Fruit fly (Drosophila melanogaster) whole organism, embryonic: ENCODE results near the gene CG42866.
A peak's percentile ranks its signal among the peaks of the same experiment; 100 is the strongest.

Experiments used
- Abd-B ChIP-seq: fragments of 200-800 bp; sonication (Bioruptor generic); optimal IDR thresholded peaks from 2 replicates; lab custom pipeline; 2018; ENCODE audit warnings: missing biosample characterization, mild to moderate bottlenecking, missing genetic modification characterization, moderate library complexity
- Aef1 ChIP-seq: fragments of 200-800 bp; sonication (Bioruptor generic); IDR thresholded peaks from 3 replicates; pipeline ENCODE4 v1.3.6; 2022; ENCODE audit warnings: missing biosample characterization, missing genetic modification characterization
- Awh ChIP-seq: fragments of 200-800 bp; sonication (Bioruptor generic); IDR thresholded peaks from 2 replicates; pipeline ENCODE4, ENCODE4 v1.3.6; 2022; ENCODE audit warnings: missing biosample characterization, missing genetic modification characterization
- B-H2 ChIP-seq: fragments of 200-800 bp; sonication (Bioruptor generic); optimal IDR thresholded peaks from 2 replicates; lab custom pipeline; 2018; ENCODE audit warnings: missing biosample characterization, mild to moderate bottlenecking, missing genetic modification characterization
- BEAF-32 ChIP-seq: fragments of 200-800 bp; sonication (Bioruptor generic); optimal IDR thresholded peaks from 3 replicates; lab custom pipeline; 2017; ENCODE audit warnings: missing biosample characterization, missing genetic modification characterization, mild to moderate bottlenecking, moderate library complexity, missing genetic modification reagents
- C15 ChIP-seq: fragments of 200-800 bp; sonication (Bioruptor generic); IDR thresholded peaks from 3 replicates; pipeline ENCODE4 v1.3.6; 2022; ENCODE audit warnings: missing biosample characterization, missing genetic modification characterization
- CG10209 ChIP-seq: fragments of 200-800 bp; sonication (Bioruptor generic); optimal IDR thresholded peaks from 3 replicates; lab custom pipeline; 2017; ENCODE audit warnings: missing biosample characterization, mild to moderate bottlenecking, missing genetic modification characterization, missing genetic modification reagents
- CG1024 ChIP-seq: fragments of 200-800 bp; sonication (Bioruptor generic); IDR thresholded peaks from 2 replicates; pipeline ENCODE4 v1.3.6; 2022; ENCODE audit warnings: missing biosample characterization, missing genetic modification characterization
- CG11456 ChIP-seq: fragments of 200-800 bp; sonication (Bioruptor generic); IDR thresholded peaks from 3 replicates; pipeline ENCODE4 v1.3.6; 2022; ENCODE audit warnings: missing biosample characterization, missing genetic modification characterization
- CG11695 ChIP-seq: fragments of 200-800 bp; sonication (Bioruptor generic); IDR thresholded peaks from 3 replicates; pipeline ENCODE4 v1.3.6; 2022; ENCODE audit warnings: missing biosample characterization, missing genetic modification characterization
- CG12236 ChIP-seq: fragments of 200-800 bp; sonication (Bioruptor generic); optimal IDR thresholded peaks from 2 replicates; lab custom pipeline; 2016; ENCODE audit warnings: missing biosample characterization, missing genetic modification characterization
- CG14014 ChIP-seq: fragments of 200-800 bp; sonication (Bioruptor generic); IDR thresholded peaks from 2 replicates; pipeline ENCODE4 v1.3.6; 2022; ENCODE audit warnings: missing biosample characterization, missing genetic modification characterization
- CG15479 ChIP-seq: fragments of 200-800 bp; sonication (Bioruptor generic); optimal IDR thresholded peaks from 3 replicates; lab custom pipeline; 2019; ENCODE audit warnings: missing biosample characterization, mild to moderate bottlenecking, missing genetic modification characterization, moderate library complexity
- CG15514 ChIP-seq: fragments of 200-800 bp; sonication (Bioruptor generic); optimal IDR thresholded peaks from 3 replicates; lab custom pipeline; 2017; ENCODE audit warnings: missing biosample characterization, missing genetic modification characterization, mild to moderate bottlenecking, moderate library complexity, missing genetic modification reagents
- CG17802 ChIP-seq: fragments of 200-800 bp; sonication (Bioruptor generic); optimal IDR thresholded peaks from 2 replicates; lab custom pipeline; 2018; ENCODE audit warnings: missing biosample characterization, mild to moderate bottlenecking, missing genetic modification characterization, moderate library complexity
- CG34422 ChIP-seq: fragments of 200-800 bp; sonication (Bioruptor generic); IDR thresholded peaks from 3 replicates; pipeline ENCODE4 v1.3.6; 2022; ENCODE audit warnings: missing biosample characterization, missing genetic modification characterization
- CG4617 ChIP-seq: fragments of 200-800 bp; sonication (Bioruptor generic); optimal IDR thresholded peaks from 3 replicates; lab custom pipeline; 2016; ENCODE audit warnings: missing biosample characterization, missing genetic modification characterization, borderline replicate concordance
- CG4820 ChIP-seq: fragments of 200-800 bp; sonication (Bioruptor generic); optimal IDR thresholded peaks from 3 replicates; lab custom pipeline; 2016; ENCODE audit warnings: missing biosample characterization, missing genetic modification characterization
- CG6654 ChIP-seq: fragments of 200-800 bp; sonication (Bioruptor generic); optimal IDR thresholded peaks from 2 replicates; lab custom pipeline; 2017; ENCODE audit warnings: missing biosample characterization, mild to moderate bottlenecking, missing genetic modification characterization
- CG6791 ChIP-seq: fragments of 200-800 bp; sonication (Bioruptor generic); IDR thresholded peaks from 3 replicates; pipeline ENCODE4 v1.3.6; 2022; ENCODE audit warnings: missing biosample characterization, missing genetic modification characterization; ENCODE audit not compliant: partially characterized antibody
- CG7271 ChIP-seq: fragments of 200-800 bp; sonication (Bioruptor generic); optimal IDR thresholded peaks from 2 replicates; lab custom pipeline; 2018; ENCODE audit warnings: missing biosample characterization, mild to moderate bottlenecking, missing genetic modification characterization, moderate library complexity
- Dip3 ChIP-seq: fragments of 200-800 bp; sonication (Bioruptor generic); optimal IDR thresholded peaks from 3 replicates; lab custom pipeline; 2016; ENCODE audit warnings: missing biosample characterization, missing genetic modification characterization
- Ets65A ChIP-seq: fragments of 200-800 bp; sonication (Bioruptor generic); peaks from one replicate; lab custom pipeline; 2016; ENCODE audit warnings: missing biosample characterization, missing genetic modification characterization
- Kr ChIP-seq: fragments of 200-800 bp; sonication (Bioruptor generic); optimal IDR thresholded peaks from 2 replicates; lab custom pipeline; 2017; ENCODE audit warnings: missing biosample characterization, mild to moderate bottlenecking, missing genetic modification characterization
- Lpt ChIP-seq: fragments of >200 bp; optimal IDR thresholded peaks from 2 replicates; lab custom pipeline; 2018; ENCODE audit warnings: missing biosample characterization, missing genetic modification characterization
- NC2α ChIP-seq: fragments of 200-800 bp; sonication (Bioruptor generic); optimal IDR thresholded peaks from 2 replicates; lab custom pipeline; 2016; ENCODE audit warnings: missing biosample characterization, missing genetic modification characterization
- Spps ChIP-seq: fragments of 200-800 bp; sonication (Bioruptor generic); optimal IDR thresholded peaks from 2 replicates; lab custom pipeline; 2018; ENCODE audit warnings: missing biosample characterization, mild to moderate bottlenecking, missing genetic modification characterization
- Xrp1 ChIP-seq: fragments of 200-800 bp; sonication (Bioruptor generic); IDR thresholded peaks from 2 replicates; pipeline ENCODE4 v1.3.6; 2022; ENCODE audit warnings: missing biosample characterization, missing genetic modification characterization
- amos ChIP-seq: fragments of 200-800 bp; sonication (Bioruptor generic); IDR thresholded peaks from 2 replicates; pipeline ENCODE4 v1.3.6; 2022; ENCODE audit warnings: missing biosample characterization, missing genetic modification characterization; ENCODE audit not compliant: partially characterized antibody
- bab2 ChIP-seq: fragments of 200-800 bp; sonication (Bioruptor generic); optimal IDR thresholded peaks from 2 replicates; lab custom pipeline; 2016; ENCODE audit warnings: missing biosample characterization, missing genetic modification characterization
- bcd ChIP-seq: fragments of 200-800 bp; sonication (Bioruptor generic); optimal IDR thresholded peaks from 2 replicates; lab custom pipeline; 2017; ENCODE audit warnings: missing biosample characterization, mild to moderate bottlenecking, missing genetic modification characterization
- cato ChIP-seq: fragments of 200-800 bp; sonication (Bioruptor generic); optimal IDR thresholded peaks from 2 replicates; lab custom pipeline; 2016; ENCODE audit warnings: missing biosample characterization, missing genetic modification characterization, borderline replicate concordance
- chinmo ChIP-seq: fragments of 200-800 bp; sonication (Bioruptor generic); IDR thresholded peaks from 4 replicates; pipeline ENCODE4 v1.3.6; 2022; ENCODE audit warnings: missing biosample characterization, missing genetic modification characterization; ENCODE audit not compliant: partially characterized antibody
- ci ChIP-seq: fragments of 200-800 bp; sonication (Bioruptor generic); IDR thresholded peaks from 3 replicates; pipeline ENCODE4 v1.3.6; 2022; ENCODE audit warnings: missing biosample characterization, missing genetic modification characterization
- croc ChIP-seq: fragments of 200-800 bp; sonication (Bioruptor generic); conservative IDR thresholded peaks from 3 replicates; pipeline ENCODE4 v1.3.6; 2022; ENCODE audit warnings: missing biosample characterization, missing genetic modification characterization
- dm ChIP-seq: fragments of 200-800 bp; sonication (Bioruptor generic); optimal IDR thresholded peaks from 3 replicates; lab custom pipeline; 2016; ENCODE audit warnings: missing biosample characterization, missing genetic modification characterization
- dmrt99B ChIP-seq: fragments of 200-800 bp; sonication (Bioruptor generic); optimal IDR thresholded peaks from 2 replicates; lab custom pipeline; 2018; ENCODE audit warnings: missing biosample characterization, mild to moderate bottlenecking, missing genetic modification characterization, moderate library complexity
- exex ChIP-seq: fragments of 200-800 bp; sonication (Bioruptor generic); optimal IDR thresholded peaks from 4 replicates; lab custom pipeline; 2018; ENCODE audit warnings: missing biosample characterization, mild to moderate bottlenecking, missing genetic modification characterization, moderate library complexity
- fd3F ChIP-seq: fragments of 200-800 bp; sonication (Bioruptor generic); optimal IDR thresholded peaks from 2 replicates; lab custom pipeline; 2018; ENCODE audit warnings: missing biosample characterization, mild to moderate bottlenecking, missing genetic modification characterization, moderate library complexity
- gcm ChIP-seq: fragments of 200-800 bp; sonication (Bioruptor generic); optimal IDR thresholded peaks from 2 replicates; lab custom pipeline; 2019; ENCODE audit warnings: missing biosample characterization, mild to moderate bottlenecking, missing genetic modification characterization, moderate library complexity
- gsb-n ChIP-seq: fragments of 200-800 bp; sonication (Bioruptor generic); optimal IDR thresholded peaks from 3 replicates; lab custom pipeline; 2018; ENCODE audit warnings: missing biosample characterization, mild to moderate bottlenecking, missing genetic modification characterization
- hb ChIP-seq: fragments of 200-800 bp; sonication (Bioruptor generic); IDR thresholded peaks from 3 replicates; pipeline ENCODE4 v1.3.6; 2022; ENCODE audit warnings: missing biosample characterization, missing genetic modification characterization; ENCODE audit not compliant: partially characterized antibody
- lilli ChIP-seq: fragments of 200-800 bp; sonication (Bioruptor generic); optimal IDR thresholded peaks from 3 replicates; lab custom pipeline; 2016; ENCODE audit warnings: missing biosample characterization, missing genetic modification characterization
- odd ChIP-seq: fragments of 200-800 bp; sonication (Bioruptor generic); optimal IDR thresholded peaks from 2 replicates; lab custom pipeline; 2017; ENCODE audit warnings: missing biosample characterization, mild to moderate bottlenecking, missing genetic modification characterization
- pb ChIP-seq: fragments of 200-800 bp; sonication (Bioruptor generic); optimal IDR thresholded peaks from 3 replicates; lab custom pipeline; 2016; ENCODE audit warnings: missing biosample characterization, missing genetic modification characterization
- seq ChIP-seq: fragments of 200-800 bp; sonication (Bioruptor generic); IDR thresholded peaks from 2 replicates; pipeline ENCODE4 v1.3.6; 2022; ENCODE audit warnings: missing biosample characterization, missing genetic modification characterization
- sim ChIP-seq: fragments of 200-800 bp; sonication (Bioruptor generic); IDR thresholded peaks from 2 replicates; pipeline ENCODE4 v1.3.6; 2022; ENCODE audit warnings: missing biosample characterization, missing genetic modification characterization
- so ChIP-seq: fragments of 200-800 bp; sonication (Bioruptor generic); IDR thresholded peaks from 3 replicates; pipeline ENCODE4 v1.3.6; 2022; ENCODE audit warnings: missing biosample characterization, missing genetic modification characterization
- zen ChIP-seq: fragments of 200-800 bp; sonication (Bioruptor generic); optimal IDR thresholded peaks from 3 replicates; lab custom pipeline; 2018; ENCODE audit warnings: missing biosample characterization, mild to moderate bottlenecking, missing genetic modification characterization, moderate library complexity

CG42866 gene

dm6 chr2L:19935085-19935846 lies 26.2 kb downstream of the CG42866 start (continued):
- peak; percentile 46 for TF ChIP-seq CG10209 (GFP tag; lab: Kevin White, UChicago)
- peak; percentile 15 for TF ChIP-seq pb (GFP tag; lab: Kevin White, UChicago)
- TF ChIP-seq croc = no peak
- TF ChIP-seq bcd = no peak
- TF ChIP-seq CG14014 (GFP tag; lab: Robert Waterston, UW) = peak; percentile 23; the same call in 1 of the 2 replicates
- TF ChIP-seq zen (tag; lab: Kevin White, UChicago) = no peak
- no peak for TF ChIP-seq NC2α
- TF ChIP-seq CG1024 (GFP tag; lab: Robert Waterston, UW) = no peak; the same call in 1 of the 2 replicates
- no peak for TF ChIP-seq B-H2
- TF ChIP-seq CG11695 (GFP tag; lab: Robert Waterston, UW) = 0 out of 3 replicates have a peak, but pooled peaks have one; percentile 25
- TF ChIP-seq CG6791 (GFP tag; lab: Robert Waterston, UW) = peak; percentile 77
- no peak for TF ChIP-seq CG7271
- TF ChIP-seq seq (GFP tag; lab: Robert Waterston, UW) = no peak
- TF ChIP-seq CG15514 (GFP tag; lab: Kevin White, UChicago) = peak; percentile 46
- no peak for TF ChIP-seq CG12236 (GFP tag; lab: Kevin White, UChicago)
- TF ChIP-seq Aef1 = no peak
- no peak for TF ChIP-seq lilli
- TF ChIP-seq fd3F (GFP tag; lab: Kevin White, UChicago) = no peak
- TF ChIP-seq CG6654 (GFP tag; lab: Kevin White, UChicago) = no peak
- TF ChIP-seq Awh = no peak
- TF ChIP-seq C15 (GFP tag; lab: Robert Waterston, UW) = no peak
- TF ChIP-seq Kr (GFP tag; lab: Kevin White, UChicago) = no peak
- no peak for TF ChIP-seq dmrt99B (tag; lab: Kevin White, UChicago)
- TF ChIP-seq gcm (GFP tag; lab: Kevin White, UChicago) = peak; percentile 62
- TF ChIP-seq ci (GFP tag; lab: Robert Waterston, UW) = peak; percentile 80; the same call in 2 of the 3 replicates
- 0 out of 2 replicates have a peak, but pooled peaks have one; percentile 25 for TF ChIP-seq Xrp1 (GFP tag; lab: Robert Waterston, UW)
- no peak for TF ChIP-seq bab2
- no peak for TF ChIP-seq CG4617 (GFP tag; lab: Kevin White, UChicago)
- no peak for TF ChIP-seq BEAF-32
- TF ChIP-seq CG15479 (GFP tag; lab: Kevin White, UChicago) = peak; percentile 18
- no peak for TF ChIP-seq Lpt (GFP tag; lab: Kevin White, UChicago)
- TF ChIP-seq so (GFP tag; lab: Robert Waterston, UW) = peak; percentile 49; the same call in 1 of the 3 replicates
- TF ChIP-seq cato (GFP tag; lab: Kevin White, UChicago) = no peak
- TF ChIP-seq odd (GFP tag; lab: Kevin White, UChicago) = no peak
- TF ChIP-seq gsb-n (tag; lab: Kevin White, UChicago) = no peak
- no peak for TF ChIP-seq Dip3
- TF ChIP-seq CG4820 (GFP tag; lab: Kevin White, UChicago) = no peak
- peak; percentile 34; the same call in 1 of the 3 replicates for TF ChIP-seq CG11456
- no peak for TF ChIP-seq CG17802
- TF ChIP-seq Abd-B (GFP tag; lab: Kevin White, UChicago) = no peak
- TF ChIP-seq sim (GFP tag; lab: Robert Waterston, UW) = 0 out of 2 replicates have a peak, but pooled peaks have one; percentile 48
- peak; percentile 17 for TF ChIP-seq exex (tag; lab: Kevin White, UChicago)
- TF ChIP-seq Spps (tag; lab: Kevin White, UChicago) = no peak
- TF ChIP-seq Ets65A (GFP tag; lab: Kevin White, UChicago) = no peak
- TF ChIP-seq chinmo (GFP tag; lab: Robert Waterston, UW) = peak; percentile 97
- TF ChIP-seq dm (GFP tag; lab: Kevin White, UChicago) = no peak
- peak; percentile 64 for TF ChIP-seq amos (GFP tag; lab: Robert Waterston, UW)
- TF ChIP-seq hb (GFP tag; lab: Robert Waterston, UW) = no peak
- TF ChIP-seq CG34422 (GFP tag; lab: Robert Waterston, UW) = peak; percentile 70; the same call in 2 of the 3 replicates
